Worm (Caenorhabditis elegans) whole organism, late embryonic: ENCODE data around the gene ugt-13.

Source experiments
- C38D4.7 ChIP-seq: fragments of 200-800 bp; sonication (Bioruptor generic); optimal IDR thresholded peaks from 2 replicates; lab custom pipeline; 2018; ENCODE audit warnings: mild to moderate bottlenecking, missing genetic modification characterization, moderate library complexity, missing compliant biosample characterization
- K02D7.2 ChIP-seq: sonication (generic microtip); optimal IDR thresholded peaks from 2 replicates; lab custom pipeline; 2017; ENCODE audit warnings: mild to moderate bottlenecking, missing genetic modification characterization, missing compliant biosample characterization
- ama-1 ChIP-seq: fragments of 150-350 bp; optimal IDR thresholded peaks from 2 replicates; lab custom pipeline; 2014
- ceh-2 ChIP-seq: sonication (generic microtip); optimal IDR thresholded peaks from 2 replicates; lab custom pipeline; 2016; ENCODE audit warnings: missing genotype, missing genetic modification characterization, missing compliant biosample characterization
- ceh-22 ChIP-seq: sonication (generic microtip); optimal IDR thresholded peaks from 2 replicates; lab custom pipeline; 2017; ENCODE audit warnings: missing biosample characterization, missing genetic modification characterization
- ceh-24 ChIP-seq: sonication (generic microtip); optimal IDR thresholded peaks from 2 replicates; lab custom pipeline; 2016; ENCODE audit warnings: mild to moderate bottlenecking, missing genetic modification characterization, missing compliant biosample characterization
- ceh-48 ChIP-seq: sonication (generic microtip); optimal IDR thresholded peaks from 2 replicates; lab custom pipeline; 2016; ENCODE audit warnings: missing genetic modification characterization, inconsistent platforms, missing compliant biosample characterization
- ceh-9 ChIP-seq: sonication (generic microtip); optimal IDR thresholded peaks from 2 replicates; lab custom pipeline; 2016; ENCODE audit warnings: mild to moderate bottlenecking, missing genetic modification characterization, inconsistent platforms, missing compliant biosample characterization
- dve-1 ChIP-seq: sonication (generic microtip); optimal IDR thresholded peaks from 2 replicates; lab custom pipeline; 2017; ENCODE audit warnings: antibody characterized with exemption, mild to moderate bottlenecking, missing genetic modification characterization, missing compliant biosample characterization
- elt-2 ChIP-seq: sonication (generic microtip); optimal IDR thresholded peaks from 2 replicates; lab custom pipeline; 2016; ENCODE audit warnings: missing genetic modification reagents, missing genetic modification characterization, missing compliant biosample characterization
- ets-4 ChIP-seq: sonication (generic microtip); optimal IDR thresholded peaks from 2 replicates; lab custom pipeline; 2016; ENCODE audit warnings: missing genetic modification characterization, missing compliant biosample characterization
- eyg-1 ChIP-seq: sonication (generic microtip); optimal IDR thresholded peaks from 2 replicates; lab custom pipeline; 2016; ENCODE audit warnings: missing genotype, missing genetic modification characterization, missing compliant biosample characterization
- fkh-10 ChIP-seq: fragments of 150-350 bp; optimal IDR thresholded peaks from 2 replicates; lab custom pipeline; 2014; ENCODE audit warnings: missing biosample characterization, missing genetic modification reagents, missing genetic modification characterization
- hlh-13 ChIP-seq: fragments of 200-800 bp; sonication (Bioruptor generic); optimal IDR thresholded peaks from 2 replicates; lab custom pipeline; 2018; ENCODE audit warnings: mild to moderate bottlenecking, missing genetic modification characterization, missing compliant biosample characterization
- hlh-15 ChIP-seq: sonication (generic microtip); optimal IDR thresholded peaks from 2 replicates; lab custom pipeline; 2016; ENCODE audit warnings: missing genetic modification characterization, missing compliant biosample characterization
- hlh-30 ChIP-seq: sonication (generic microtip); optimal IDR thresholded peaks from 2 replicates; lab custom pipeline; 2017; ENCODE audit warnings: antibody characterized with exemption, missing genetic modification characterization, missing compliant biosample characterization; ENCODE audit not compliant: insufficient read depth
- nfya-1 ChIP-seq: sonication (generic microtip); optimal IDR thresholded peaks from 2 replicates; lab custom pipeline; 2017; ENCODE audit warnings: missing genetic modification characterization, mild to moderate bottlenecking, missing compliant biosample characterization, antibody characterized with exemption, moderate library complexity
- nhr-11 ChIP-seq: fragments of 150-350 bp; optimal IDR thresholded peaks from 2 replicates; lab custom pipeline; 2014; ENCODE audit warnings: missing biosample characterization, missing genetic modification characterization
- npax-4 ChIP-seq: sonication (generic microtip); optimal IDR thresholded peaks from 2 replicates; lab custom pipeline; 2016; ENCODE audit warnings: missing genetic modification characterization, missing compliant biosample characterization
- pat-9 ChIP-seq: fragments of 200-800 bp; sonication (Bioruptor generic); optimal IDR thresholded peaks from 2 replicates; lab custom pipeline; 2018; ENCODE audit warnings: mild to moderate bottlenecking, missing genetic modification characterization, moderate library complexity, missing compliant biosample characterization
- pha-2 ChIP-seq: sonication (generic microtip); optimal IDR thresholded peaks from 2 replicates; lab custom pipeline; 2017; ENCODE audit warnings: mild to moderate bottlenecking, missing genetic modification characterization, missing compliant biosample characterization
- pqm-1 ChIP-seq: sonication (generic microtip); optimal IDR thresholded peaks from 2 replicates; lab custom pipeline; 2016; ENCODE audit warnings: missing genetic modification characterization, missing compliant biosample characterization
- rnt-1 ChIP-seq: sonication (generic microtip); optimal IDR thresholded peaks from 2 replicates; lab custom pipeline; 2016; ENCODE audit warnings: missing genetic modification characterization, missing compliant biosample characterization
- sdc-2 ChIP-seq: sonication (generic microtip); optimal IDR thresholded peaks from 2 replicates; lab custom pipeline; 2016; ENCODE audit warnings: missing genotype, missing genetic modification characterization, missing compliant biosample characterization
- sox-4 ChIP-seq: sonication (generic microtip); optimal IDR thresholded peaks from 2 replicates; lab custom pipeline; 2017; ENCODE audit warnings: mild to moderate bottlenecking, missing genetic modification characterization, inconsistent platforms, missing compliant biosample characterization
- tbx-2 ChIP-seq: sonication (generic microtip); optimal IDR thresholded peaks from 2 replicates; lab custom pipeline; 2016; ENCODE audit warnings: missing genetic modification characterization, missing compliant biosample characterization
- ttx-3 ChIP-seq: sonication (generic microtip); optimal IDR thresholded peaks from 2 replicates; lab custom pipeline; 2016; ENCODE audit warnings: missing genetic modification reagents, missing genetic modification characterization, missing compliant biosample characterization
- unc-3 ChIP-seq, 2 experiments: fragments of 200-800 bp in 1 of 2; sonication (Bioruptor generic) in 1 of 2; sonication (generic microtip) in 1 of 2; conservative IDR thresholded peaks in 1 of 2; optimal IDR thresholded peaks in 1 of 2; 2 replicates each; pipeline versions ENCODE4 v1.3.6 to Lab custom; 2016 to 2022; ENCODE audit warnings: missing compliant biosample characterization in 2 of 2, missing genetic modification characterization in 2 of 2, missing genetic modification reagents in 1 of 2
- unc-42 ChIP-seq: sonication (generic microtip); optimal IDR thresholded peaks from 2 replicates; lab custom pipeline; 2016; ENCODE audit warnings: missing genotype, missing genetic modification characterization, missing compliant biosample characterization
- unc-55 ChIP-seq: sonication (generic microtip); optimal IDR thresholded peaks from 2 replicates; lab custom pipeline; 2017; ENCODE audit warnings: missing biosample characterization, missing genetic modification reagents, missing genetic modification characterization
- zip-5 ChIP-seq: sonication (generic microtip); optimal IDR thresholded peaks from 2 replicates; lab custom pipeline; 2016; ENCODE audit warnings: missing genetic modification characterization, missing compliant biosample characterization
- ztf-16 ChIP-seq: sonication (generic microtip); optimal IDR thresholded peaks from 2 replicates; lab custom pipeline; 2017; ENCODE audit warnings: missing genetic modification characterization, missing compliant biosample characterization

ugt-13 gene

ce11 chrV:4914879-4915278 is 6.2 kb downstream of the ugt-13 start, which contains the start of gene H23N18.6:
Gene H23N18.6 (minus strand): TSS chrV:4915079.
- TF ChIP-seq hlh-13 = no peak
- TF ChIP-seq elt-2 (tag; lab: Kevin White, UChicago) = peak; percentile 60

ce11 chrV:4918091-4918624 is 9.5 kb downstream of the ugt-13 start, which contains the start of gene C02E7.7:
Gene C02E7.7 (minus strand): TSS chrV:4918574.
- TF ChIP-seq pat-9 (tag; lab: Kevin White, UChicago) (no peak), ama-1 (peak; percentile 7)

- TF ChIP-seq npax-4 (tag; lab: Kevin White, UChicago) = no peak
- peak; percentile 16 for TF ChIP-seq rnt-1 (tag; lab: Kevin White, UChicago)
- no peak for TF ChIP-seq hlh-13
- TF ChIP-seq ttx-3 = no peak
- no peak for TF ChIP-seq unc-55 (GFP tag; lab: Kevin White, UChicago)
- no peak for TF ChIP-seq ceh-9
Measured at ce11 chrV:4918664-4919257, 10.1 kb downstream of the ugt-13 start, which contains the start of gene C02E7.6. Gene C02E7.6 (plus strand): TSS chrV:4919207.

- no peak for TF ChIP-seq nhr-11 (tag; lab: Kevin White, UChicago)
- no peak for TF ChIP-seq tbx-2 (tag; lab: Kevin White, UChicago)
- TF ChIP-seq eyg-1 = no peak
- TF ChIP-seq pqm-1 (tag; lab: Kevin White, UChicago) = no peak
- TF ChIP-seq sox-4 (tag; lab: Kevin White, UChicago) = no peak
- no peak for TF ChIP-seq unc-3 (GFP tag; conservative IDR thresholded peaks at IDR 0.05; lab: Robert Waterston, UW)
- no peak for TF ChIP-seq unc-3 (tag; optimal IDR thresholded peaks at IDR 0.05; lab: Kevin White, UChicago)
- TF ChIP-seq nfya-1 = no peak
Measured at ce11 chrV:4920690-4921152, 12.0 kb downstream of the ugt-13 start, which contains the start of the genes C02E7.8 and srh-23. Gene C02E7.8 (minus strand): TSS chrV:4920790. Gene srh-23 (plus strand): TSS chrV:4921102.

ce11 chrV:4922024-4922423 is 13.3 kb downstream of the ugt-13 start, which contains the start of gene srh-22:
Gene srh-22 (plus strand): TSS chrV:4922324.
- TF ChIP-seq ztf-16 (tag; lab: Kevin White, UChicago) (no peak), ceh-24 (tag; lab: Kevin White, UChicago) (no peak), ets-4 (tag; lab: Kevin White, UChicago) (no peak), elt-2 (tag; lab: Kevin White, UChicago) (no peak), unc-3 (GFP tag; conservative IDR thresholded peaks at IDR 0.05; lab: Robert Waterston, UW) (no peak), unc-3 (tag; optimal IDR thresholded peaks at IDR 0.05; lab: Kevin White, UChicago) (no peak), eyg-1 (no peak), ceh-2 (tag; lab: Kevin White, UChicago) (no peak), ama-1 (no peak), C38D4.7 (GFP tag; lab: Kevin White, UChicago) (no peak), rnt-1 (tag; lab: Kevin White, UChicago) (no peak)

- TF ChIP-seq ceh-48 (tag; lab: Kevin White, UChicago) = no peak
- no peak for TF ChIP-seq unc-42 (tag; lab: Kevin White, UChicago)
- no peak for TF ChIP-seq hlh-13
- TF ChIP-seq ceh-22 (tag; lab: Kevin White, UChicago) = no peak
- no peak for TF ChIP-seq ceh-24 (tag; lab: Kevin White, UChicago)
- TF ChIP-seq pha-2 (tag; lab: Kevin White, UChicago) = no peak
- no peak for TF ChIP-seq sdc-2 (tag; lab: Kevin White, UChicago)
- no peak for TF ChIP-seq tbx-2 (tag; lab: Kevin White, UChicago)
- no peak for TF ChIP-seq ceh-2 (tag; lab: Kevin White, UChicago)
- no peak for TF ChIP-seq K02D7.2 (tag; lab: Kevin White, UChicago)
- no peak for TF ChIP-seq hlh-15 (tag; lab: Kevin White, UChicago)
- TF ChIP-seq nfya-1 = no peak
- TF ChIP-seq dve-1 = no peak
- TF ChIP-seq fkh-10 (GFP tag; lab: Kevin White, UChicago) = no peak
- no peak for TF ChIP-seq hlh-30 (tag; lab: Kevin White, UChicago)
- no peak for TF ChIP-seq zip-5 (tag; lab: Kevin White, UChicago)
- no peak for TF ChIP-seq ama-1
- TF ChIP-seq ceh-9 = no peak
Measured at ce11 chrV:4924618-4925017, 15.9 kb downstream of the ugt-13 start, which contains the start of gene srh-20. Gene srh-20 (plus strand): TSS chrV:4924918.
